Worm (Caenorhabditis elegans) whole organism, L3 larva: ENCODE results near the gene sysm-1.

ENCODE experiments used
- aly-2 ChIP-seq: fragments of 150-350 bp; optimal IDR thresholded peaks from 2 replicates; lab custom pipeline; 2014; ENCODE audit warnings: missing biosample characterization, missing genetic modification characterization
- ama-1 ChIP-seq: fragments of 150-350 bp; optimal IDR thresholded peaks from 2 replicates; lab custom pipeline; 2018
- ceh-16 ChIP-seq: sonication (generic microtip); optimal IDR thresholded peaks from 2 replicates; lab custom pipeline; 2017; ENCODE audit warnings: missing biosample characterization, missing genetic modification characterization
- nfya-1 ChIP-seq: sonication (generic microtip); optimal IDR thresholded peaks from 2 replicates; lab custom pipeline; 2017; ENCODE audit warnings: missing genetic modification characterization, mild to moderate bottlenecking, missing compliant biosample characterization, antibody characterized with exemption, moderate library complexity; ENCODE audit not compliant: insufficient read depth
- nhr-237 ChIP-seq: fragments of 150-350 bp; optimal IDR thresholded peaks from 2 replicates; lab custom pipeline; 2014; ENCODE audit warnings: missing biosample characterization, missing genetic modification characterization
- pqm-1 ChIP-seq: fragments of 150-350 bp; optimal IDR thresholded peaks from 2 replicates; lab custom pipeline; 2017; ENCODE audit warnings: missing biosample characterization, missing genetic modification characterization, inconsistent platforms
- zag-1 ChIP-seq: fragments of 150-350 bp; optimal IDR thresholded peaks from 2 replicates; lab custom pipeline; 2014; ENCODE audit warnings: missing biosample characterization, missing genetic modification characterization
- ztf-4 ChIP-seq: fragments of 150-350 bp; optimal IDR thresholded peaks from 2 replicates; lab custom pipeline; 2014; ENCODE audit warnings: missing biosample characterization, missing genetic modification characterization

- TF ChIP-seq nfya-1 (tag; lab: Kevin White, UChicago), result peak; percentile 97
- peak; percentile 77 for TF ChIP-seq ztf-4 (tag; lab: Kevin White, UChicago)
- TF ChIP-seq ama-1 (lab: Kevin White, UChicago), result peak; percentile 62
- TF ChIP-seq pqm-1, result peak; percentile 55
- TF ChIP-seq nhr-237 (tag; lab: Kevin White, UChicago), result no peak
- TF ChIP-seq ceh-16 (tag; lab: Kevin White, UChicago), result no peak
- TF ChIP-seq zag-1, result no peak
- TF ChIP-seq aly-2 (tag; lab: Kevin White, UChicago), result no peak
Measured at ce11 chrII:9060332-9060840, 22.6 kb downstream of the sysm-1 start.
